Fruit fly (Drosophila melanogaster) whole organism, embryonic: Measurements from ENCODE around the gene RPA1.

Experiments used
- ATbp ChIP-seq: fragments of 200-800 bp; sonication (Bioruptor generic); optimal IDR thresholded peaks from 2 replicates; lab custom pipeline; 2017; ENCODE audit warnings: missing biosample characterization, mild to moderate bottlenecking, missing genetic modification characterization, missing genetic modification reagents
- Adf1 ChIP-seq: fragments of 200-800 bp; sonication (Bioruptor generic); IDR thresholded peaks from 2 replicates; pipeline ENCODE4 v1.3.6; 2022; ENCODE audit warnings: missing biosample characterization, missing genetic modification characterization
- Aef1 ChIP-seq: fragments of 200-800 bp; sonication (Bioruptor generic); IDR thresholded peaks from 3 replicates; pipeline ENCODE4 v1.3.6; 2022; ENCODE audit warnings: missing biosample characterization, missing genetic modification characterization
- Atf3 ChIP-seq: fragments of 200-800 bp; sonication (Bioruptor generic); optimal IDR thresholded peaks from 3 replicates; lab custom pipeline; 2016; ENCODE audit warnings: missing biosample characterization, missing genetic modification characterization
- Atf6 ChIP-seq: fragments of 200-800 bp; sonication (Bioruptor generic); IDR thresholded peaks from 2 replicates; pipeline ENCODE4 v1.3.6; 2022; ENCODE audit warnings: missing biosample characterization, missing genetic modification characterization
- CG11093 ChIP-seq: fragments of 200-800 bp; sonication (Bioruptor generic); IDR thresholded peaks from 3 replicates; pipeline ENCODE4 v1.3.6; 2022; ENCODE audit warnings: missing biosample characterization, missing genetic modification characterization
- CG11247 ChIP-seq: fragments of 200-800 bp; sonication (Bioruptor generic); IDR thresholded peaks from 2 replicates; pipeline ENCODE4 v1.3.6; 2022; ENCODE audit warnings: missing biosample characterization, missing genetic modification characterization
- CG11504 ChIP-seq: fragments of 200-800 bp; sonication (Bioruptor generic); optimal IDR thresholded peaks from 3 replicates; lab custom pipeline; 2019; ENCODE audit warnings: missing biosample characterization, mild to moderate bottlenecking, missing genetic modification characterization, moderate library complexity
- CG13296 ChIP-seq: fragments of 200-800 bp; sonication (Bioruptor generic); optimal IDR thresholded peaks from 3 replicates; lab custom pipeline; 2018; ENCODE audit warnings: missing biosample characterization, mild to moderate bottlenecking, missing genetic modification characterization
- CG14860 ChIP-seq: fragments of 200-800 bp; sonication (Bioruptor generic); IDR thresholded peaks from 3 replicates; pipeline ENCODE4 v1.3.6; 2022; ENCODE audit warnings: missing biosample characterization, missing genetic modification characterization; ENCODE audit not compliant: partially characterized antibody
- CG15479 ChIP-seq: fragments of 200-800 bp; sonication (Bioruptor generic); optimal IDR thresholded peaks from 3 replicates; lab custom pipeline; 2019; ENCODE audit warnings: missing biosample characterization, mild to moderate bottlenecking, missing genetic modification characterization, moderate library complexity
- CG1602 ChIP-seq: fragments of 200-800 bp; sonication (Bioruptor generic); optimal IDR thresholded peaks from 3 replicates; lab custom pipeline; 2016; ENCODE audit warnings: missing biosample characterization, missing genetic modification characterization
- CG16779 ChIP-seq: fragments of 200-800 bp; sonication (Bioruptor generic); IDR thresholded peaks from 2 replicates; pipeline ENCODE4 v1.3.6; 2022; ENCODE audit warnings: missing biosample characterization, missing genetic modification characterization
- CG18262 ChIP-seq: fragments of 200-800 bp; optimal IDR thresholded peaks from 3 replicates; lab custom pipeline; 2019; ENCODE audit warnings: missing biosample characterization, mild to moderate bottlenecking, missing genetic modification characterization, moderate library complexity
- CG31224 ChIP-seq: fragments of 200-800 bp; sonication (Bioruptor generic); IDR thresholded peaks from 2 replicates; pipeline ENCODE4 v1.3.6; 2022; ENCODE audit warnings: missing biosample characterization, missing genetic modification characterization
- CG32532 ChIP-seq: fragments of 200-800 bp; sonication (Bioruptor generic); IDR thresholded peaks from 2 replicates; pipeline ENCODE4 v1.3.6; 2022; ENCODE audit warnings: missing biosample characterization, missing genetic modification characterization
- CG3407 ChIP-seq: fragments of 200-800 bp; sonication (Bioruptor generic); optimal IDR thresholded peaks from 2 replicates; lab custom pipeline; 2018; ENCODE audit warnings: missing biosample characterization, mild to moderate bottlenecking, missing genetic modification characterization
- CG3995 ChIP-seq: fragments of 200-800 bp; sonication (Bioruptor generic); optimal IDR thresholded peaks from 3 replicates; lab custom pipeline; 2016; ENCODE audit warnings: missing biosample characterization, missing genetic modification characterization
- CG4854 ChIP-seq: fragments of 200-800 bp; sonication (Bioruptor generic); optimal IDR thresholded peaks from 2 replicates; lab custom pipeline; 2016; ENCODE audit warnings: missing biosample characterization, missing genetic modification characterization, inconsistent platforms
- CG5180 ChIP-seq: fragments of 200-800 bp; sonication (Bioruptor generic); optimal IDR thresholded peaks from 3 replicates; lab custom pipeline; 2017; ENCODE audit warnings: missing biosample characterization, missing genetic modification characterization, mild to moderate bottlenecking, moderate library complexity, missing genetic modification reagents
- CG6654 ChIP-seq: fragments of 200-800 bp; sonication (Bioruptor generic); optimal IDR thresholded peaks from 2 replicates; lab custom pipeline; 2017; ENCODE audit warnings: missing biosample characterization, mild to moderate bottlenecking, missing genetic modification characterization
- CG6854 ChIP-seq: fragments of 200-800 bp; sonication (Bioruptor generic); optimal IDR thresholded peaks from 3 replicates; lab custom pipeline; 2017; ENCODE audit warnings: missing biosample characterization, mild to moderate bottlenecking, missing genetic modification characterization
- CG8944 ChIP-seq: fragments of 200-800 bp; sonication (Bioruptor generic); optimal IDR thresholded peaks from 3 replicates; lab custom pipeline; 2016; ENCODE audit warnings: missing biosample characterization, missing genetic modification characterization
- CG9215 ChIP-seq: fragments of 200-800 bp; sonication (Bioruptor generic); IDR thresholded peaks from 2 replicates; pipeline ENCODE4 v1.3.6; 2022; ENCODE audit warnings: missing biosample characterization, missing genetic modification characterization
- E2f2 ChIP-seq: fragments of 200-800 bp; sonication (Bioruptor generic); IDR thresholded peaks from 2 replicates; pipeline ENCODE4 v1.3.6; 2022; ENCODE audit warnings: missing biosample characterization, missing genetic modification characterization
- GATAe ChIP-seq: fragments of 200-800 bp; sonication (Bioruptor generic); conservative IDR thresholded peaks from 2 replicates; pipeline ENCODE4 v1.3.6; 2022; ENCODE audit warnings: missing biosample characterization, missing genetic modification characterization
- Hand ChIP-seq: fragments of 200-800 bp; sonication (Bioruptor generic); optimal IDR thresholded peaks from 2 replicates; lab custom pipeline; 2017; ENCODE audit warnings: mild to moderate bottlenecking, missing biosample characterization, missing genetic modification reagents, missing genetic modification characterization
- Med ChIP-seq: fragments of 200-800 bp; sonication (Bioruptor generic); peaks from one replicate; lab custom pipeline; 2016; ENCODE audit warnings: missing biosample characterization, missing genetic modification characterization, mild to moderate bottlenecking, inconsistent platforms, moderate library complexity
- TFAM ChIP-seq: fragments of 200-800 bp; sonication (Bioruptor generic); optimal IDR thresholded peaks from 2 replicates; lab custom pipeline; 2017; ENCODE audit warnings: missing biosample characterization, missing genetic modification characterization, inconsistent platforms
- al ChIP-seq: fragments of 200-800 bp; sonication (Bioruptor generic); IDR thresholded peaks from 2 replicates; pipeline ENCODE4 v1.3.6; 2022; ENCODE audit warnings: missing biosample characterization, missing genetic modification characterization
- ara ChIP-seq: fragments of 200-800 bp; sonication (Bioruptor generic); IDR thresholded peaks from 2 replicates; pipeline ENCODE4 v1.3.6; 2022; ENCODE audit warnings: missing biosample characterization, missing genetic modification characterization
- ato ChIP-seq: fragments of 200-800 bp; sonication (Bioruptor generic); IDR thresholded peaks from 2 replicates; pipeline ENCODE4 v1.3.6; 2022; ENCODE audit warnings: missing biosample characterization, missing genetic modification characterization; ENCODE audit not compliant: partially characterized antibody
- chn ChIP-seq: fragments of 200-800 bp; sonication (Bioruptor generic); optimal IDR thresholded peaks from 2 replicates; lab custom pipeline; 2016; ENCODE audit warnings: missing biosample characterization, missing genetic modification characterization
- da ChIP-seq: fragments of 200-800 bp; sonication (Bioruptor generic); optimal IDR thresholded peaks from 2 replicates; lab custom pipeline; 2016; ENCODE audit warnings: missing biosample characterization, missing genetic modification characterization
- dm ChIP-seq: fragments of 200-800 bp; sonication (Bioruptor generic); optimal IDR thresholded peaks from 3 replicates; lab custom pipeline; 2016; ENCODE audit warnings: missing biosample characterization, missing genetic modification characterization
- en ChIP-seq: fragments of 200-800 bp; sonication (Bioruptor generic); optimal IDR thresholded peaks from 2 replicates; lab custom pipeline; 2016; ENCODE audit warnings: missing biosample characterization, missing genetic modification characterization
- eyg ChIP-seq: fragments of 200-800 bp; sonication (Bioruptor generic); optimal IDR thresholded peaks from 3 replicates; lab custom pipeline; 2016; ENCODE audit warnings: missing biosample characterization, missing genetic modification characterization
- fd3F ChIP-seq: fragments of 200-800 bp; sonication (Bioruptor generic); optimal IDR thresholded peaks from 2 replicates; lab custom pipeline; 2018; ENCODE audit warnings: missing biosample characterization, mild to moderate bottlenecking, missing genetic modification characterization, moderate library complexity
- ftz-f1 ChIP-seq: fragments of 200-800 bp; sonication (Bioruptor generic); optimal IDR thresholded peaks from 2 replicates; lab custom pipeline; 2016; ENCODE audit warnings: missing biosample characterization, missing genetic modification characterization
- grau ChIP-seq: fragments of 200-800 bp; optimal IDR thresholded peaks from 3 replicates; lab custom pipeline; 2019; ENCODE audit warnings: missing biosample characterization, mild to moderate bottlenecking, missing genetic modification characterization, moderate library complexity
- hb ChIP-seq: fragments of 200-800 bp; sonication (Bioruptor generic); IDR thresholded peaks from 3 replicates; pipeline ENCODE4 v1.3.6; 2022; ENCODE audit warnings: missing biosample characterization, missing genetic modification characterization; ENCODE audit not compliant: partially characterized antibody
- hth ChIP-seq: fragments of >200 bp; optimal IDR thresholded peaks from 2 replicates; lab custom pipeline; 2017; ENCODE audit warnings: inconsistent platforms
- lilli ChIP-seq: fragments of 200-800 bp; sonication (Bioruptor generic); optimal IDR thresholded peaks from 3 replicates; lab custom pipeline; 2016; ENCODE audit warnings: missing biosample characterization, missing genetic modification characterization
- oc ChIP-seq: fragments of 200-800 bp; sonication (Bioruptor generic); optimal IDR thresholded peaks from 2 replicates; lab custom pipeline; 2018; ENCODE audit warnings: missing biosample characterization, mild to moderate bottlenecking, missing genetic modification characterization, moderate library complexity
- otp ChIP-seq: fragments of 200-800 bp; sonication (Bioruptor generic); IDR thresholded peaks from 3 replicates; pipeline ENCODE4, ENCODE4 v1.3.6; 2022; ENCODE audit warnings: missing biosample characterization, missing genetic modification characterization
- pnt ChIP-seq: fragments of 200-800 bp; sonication (Bioruptor generic); optimal IDR thresholded peaks from 3 replicates; lab custom pipeline; 2016; ENCODE audit warnings: missing biosample characterization, missing genetic modification characterization
- sqz ChIP-seq: fragments of 200-800 bp; sonication (Bioruptor generic); optimal IDR thresholded peaks from 3 replicates; lab custom pipeline; 2018; ENCODE audit warnings: missing biosample characterization, mild to moderate bottlenecking, missing genetic modification characterization
- vvl ChIP-seq: fragments of 200-800 bp; sonication (Bioruptor generic); IDR thresholded peaks from 2 replicates; pipeline ENCODE4 v1.3.6; 2022; ENCODE audit warnings: missing biosample characterization, missing genetic modification characterization
- zf30C ChIP-seq: fragments of 200-800 bp; sonication (Bioruptor generic); optimal IDR thresholded peaks from 3 replicates; lab custom pipeline; 2018; ENCODE audit warnings: missing biosample characterization, mild to moderate bottlenecking, missing genetic modification characterization

Gene RPA1

dm6 chr3R:8239472-8240301 lies 24.6 kb downstream of the RPA1 start (continued):
- no peak for TF ChIP-seq Adf1
- TF ChIP-seq CG1602: peak; percentile 79
- TF ChIP-seq da (GFP tag; lab: Kevin White, UChicago): no peak
- peak; percentile 84 for TF ChIP-seq ATbp (GFP tag; lab: Kevin White, UChicago)
- peak; percentile 54 for TF ChIP-seq CG4854 (GFP tag; lab: Kevin White, UChicago)
- peak; percentile 72 for TF ChIP-seq CG9215 (GFP tag; lab: Robert Waterston, UW)
- TF ChIP-seq CG32532: peak; percentile 84
- TF ChIP-seq pnt: peak; percentile 59
- peak; percentile 63 for TF ChIP-seq chn
- no peak for TF ChIP-seq hb
- TF ChIP-seq oc (tag; lab: Kevin White, UChicago): peak; percentile 81
- TF ChIP-seq CG11093 (GFP tag; lab: Robert Waterston, UW): peak; percentile 68; the same call in 2 of the 3 replicates
- peak; percentile 56 for TF ChIP-seq CG8944 (GFP tag; lab: Kevin White, UChicago)
- peak; percentile 86 for TF ChIP-seq lilli (GFP tag; lab: Kevin White, UChicago)
- TF ChIP-seq ato: no peak
- peak; percentile 70 for TF ChIP-seq ara (GFP tag; lab: Robert Waterston, UW)
- no peak for TF ChIP-seq zf30C (GFP tag; lab: Kevin White, UChicago)
- peak; percentile 74; the same call in 1 of the 2 replicates for TF ChIP-seq vvl
- peak; percentile 59; the same call in 2 of the 3 replicates for TF ChIP-seq Aef1 (GFP tag; lab: Robert Waterston, UW)
- peak; percentile 56 for TF ChIP-seq dm (GFP tag; lab: Kevin White, UChicago)
- TF ChIP-seq CG15479 (GFP tag; lab: Kevin White, UChicago): no peak
- TF ChIP-seq CG6654 (GFP tag; lab: Kevin White, UChicago): peak; percentile 79
- TF ChIP-seq CG6854 (GFP tag; lab: Kevin White, UChicago): peak; percentile 92
- peak; percentile 61 for TF ChIP-seq CG3995 (GFP tag; lab: Kevin White, UChicago)
- TF ChIP-seq otp: peak; percentile 60; the same call in 1 of the 3 replicates
- peak; percentile 90 for TF ChIP-seq CG13296 (GFP tag; lab: Kevin White, UChicago)
- peak; percentile 47; the same call in 1 of the 2 replicates for TF ChIP-seq GATAe (GFP tag; lab: Robert Waterston, UW)
- TF ChIP-seq TFAM (GFP tag; lab: Kevin White, UChicago): no peak
- TF ChIP-seq CG18262 (tag; lab: Kevin White, UChicago): peak; percentile 97
- peak; percentile 85 for TF ChIP-seq Hand (GFP tag; lab: Kevin White, UChicago)
- peak; percentile 87 for TF ChIP-seq sqz (GFP tag; lab: Kevin White, UChicago)
- peak; percentile 94 for TF ChIP-seq CG11504
- peak; percentile 50 for TF ChIP-seq CG11247 (GFP tag; lab: Robert Waterston, UW)
- no peak for TF ChIP-seq hth (lab: Kevin White, UChicago)
- TF ChIP-seq CG16779 (GFP tag; lab: Robert Waterston, UW): peak; percentile 48; the same call in 1 of the 2 replicates
- peak; percentile 88 for TF ChIP-seq Med (GFP tag; lab: Kevin White, UChicago)
- TF ChIP-seq CG3407: peak; percentile 80
- TF ChIP-seq ftz-f1: no peak
- TF ChIP-seq fd3F (GFP tag; lab: Kevin White, UChicago): peak; percentile 83
- TF ChIP-seq eyg (GFP tag; lab: Kevin White, UChicago): peak; percentile 71
- peak; percentile 53 for TF ChIP-seq Atf3 (GFP tag; lab: Kevin White, UChicago)
- no peak for TF ChIP-seq CG14860
- peak; percentile 82 for TF ChIP-seq Atf6 (GFP tag; lab: Robert Waterston, UW)
- peak; percentile 66 for TF ChIP-seq al
- TF ChIP-seq grau (tag; lab: Kevin White, UChicago): peak; percentile 92
- TF ChIP-seq CG5180 (GFP tag; lab: Kevin White, UChicago): peak; percentile 84
- peak; percentile 66 for TF ChIP-seq CG31224 (GFP tag; lab: Robert Waterston, UW)
- peak; percentile 63 for TF ChIP-seq E2f2
- peak; percentile 41 for TF ChIP-seq en (GFP tag; lab: Kevin White, UChicago)
